Fruit fly (Drosophila melanogaster): ENCODE measurements around the gene TM9SF2.

TM9SF2 gene

DNA sequence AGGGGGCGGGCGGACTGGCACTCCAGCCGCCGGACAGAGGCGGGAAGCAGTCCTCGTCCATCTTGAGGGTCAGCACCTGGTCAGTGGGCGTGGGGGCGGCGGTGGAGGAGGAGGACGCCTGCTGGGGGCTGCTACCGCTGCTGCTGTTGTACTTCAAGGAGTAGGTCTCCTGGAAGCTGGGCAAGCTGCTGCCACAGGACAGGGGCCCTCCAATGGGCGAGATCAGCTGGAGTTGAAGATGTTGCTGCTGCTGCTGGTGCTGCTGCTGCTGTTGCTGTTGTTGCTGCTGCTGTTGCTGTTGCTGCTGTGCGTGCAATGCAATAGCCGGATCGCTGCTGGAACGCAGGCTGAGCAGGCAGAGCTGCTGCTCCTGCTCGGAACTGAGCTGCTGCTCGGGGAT lies 45.4 kb downstream of the TM9SF2 start:
- TF ChIP-seq psq (optimal IDR thresholded peaks at IDR 0.05) (no peak), Dll (optimal IDR thresholded peaks at IDR 0.05) (no peak), EcR (GFP tag; optimal IDR thresholded peaks at IDR 0.05) (no peak), CG8478 (optimal IDR thresholded peaks at IDR 0.05) (no peak), pan (optimal IDR thresholded peaks at IDR 0.05) (no peak), usp (GFP tag; optimal IDR thresholded peaks at IDR 0.05) (no peak)

DNA sequence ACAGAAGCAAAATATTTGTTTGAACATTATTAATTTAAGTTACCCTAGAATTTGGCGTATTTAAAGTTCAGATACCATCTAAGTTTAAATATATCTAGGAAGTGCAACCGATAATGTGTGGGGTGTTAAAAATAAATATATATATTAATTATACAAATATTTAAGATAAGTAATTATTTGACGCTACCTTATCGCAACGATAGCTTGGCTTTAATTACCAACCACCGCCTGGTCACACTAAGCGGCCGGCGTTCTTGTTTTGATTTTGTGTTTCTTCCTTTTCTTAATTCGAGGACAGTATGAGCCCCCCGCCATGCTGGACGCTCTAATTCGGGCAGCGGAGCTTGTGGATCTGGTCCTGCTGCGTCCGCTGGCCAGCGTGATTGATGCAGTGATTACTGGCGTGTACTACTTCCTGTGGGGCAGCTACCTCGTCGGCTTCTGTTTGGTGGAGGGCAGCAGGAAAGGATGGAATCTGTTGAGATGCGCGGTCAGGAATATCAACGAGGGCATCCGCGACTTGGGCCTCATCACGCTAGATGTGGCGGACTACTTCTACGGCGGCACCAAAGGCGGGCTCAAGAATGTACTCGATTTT lies 51.9 kb downstream of the TM9SF2 start, which contains the start of gene CG2617:
TSS of gene CG2617 (plus strand) at position 233 of the 598 bp plus-strand sequence.
- no peak for TF ChIP-seq pan (optimal IDR thresholded peaks at IDR 0.05)
- TF ChIP-seq usp (GFP tag; optimal IDR thresholded peaks at IDR 0.05): no peak
- TF ChIP-seq EcR (GFP tag; optimal IDR thresholded peaks at IDR 0.05): no peak
- no peak for TF ChIP-seq Dll (optimal IDR thresholded peaks at IDR 0.05)
- TF ChIP-seq psq (optimal IDR thresholded peaks at IDR 0.05): no peak
- no peak for TF ChIP-seq CG8478 (optimal IDR thresholded peaks at IDR 0.05)

DNA sequence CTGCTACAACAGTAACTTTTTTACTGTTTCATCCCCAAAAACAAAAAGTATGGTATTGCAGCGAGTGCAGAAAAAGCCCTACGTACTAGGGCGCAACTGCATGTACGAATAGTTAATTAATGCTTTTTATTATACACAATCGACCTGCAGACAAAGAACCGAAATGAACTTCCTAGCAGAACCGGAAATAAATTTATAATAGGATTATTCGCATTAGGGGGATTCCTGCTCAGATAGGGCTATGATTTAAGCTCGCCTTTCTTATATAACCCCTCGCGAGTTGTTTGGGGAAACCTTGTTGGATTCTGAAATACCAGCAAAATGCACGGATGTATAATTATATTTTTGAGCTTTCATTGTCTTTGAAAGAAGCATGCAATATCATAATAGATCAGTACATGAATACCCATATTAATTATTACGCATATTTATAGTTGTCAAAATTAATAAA lies 52.4 kb downstream of the TM9SF2 start, which contains the start of gene Cen:
TSS of gene Cen (minus strand) at position 199 of the 451 bp plus-strand sequence.
- no peak for TF ChIP-seq Dll (optimal IDR thresholded peaks at IDR 0.05)
- TF ChIP-seq psq (optimal IDR thresholded peaks at IDR 0.05): no peak
- no peak for TF ChIP-seq usp (GFP tag; optimal IDR thresholded peaks at IDR 0.05)
- TF ChIP-seq EcR (GFP tag; optimal IDR thresholded peaks at IDR 0.05): no peak
- TF ChIP-seq pan (optimal IDR thresholded peaks at IDR 0.05): no peak
- no peak for TF ChIP-seq CG8478 (optimal IDR thresholded peaks at IDR 0.05)

Measured in whole organism.